Worm (Caenorhabditis elegans): Measurements from ENCODE around the gene nsph-4.2.

DNA sequence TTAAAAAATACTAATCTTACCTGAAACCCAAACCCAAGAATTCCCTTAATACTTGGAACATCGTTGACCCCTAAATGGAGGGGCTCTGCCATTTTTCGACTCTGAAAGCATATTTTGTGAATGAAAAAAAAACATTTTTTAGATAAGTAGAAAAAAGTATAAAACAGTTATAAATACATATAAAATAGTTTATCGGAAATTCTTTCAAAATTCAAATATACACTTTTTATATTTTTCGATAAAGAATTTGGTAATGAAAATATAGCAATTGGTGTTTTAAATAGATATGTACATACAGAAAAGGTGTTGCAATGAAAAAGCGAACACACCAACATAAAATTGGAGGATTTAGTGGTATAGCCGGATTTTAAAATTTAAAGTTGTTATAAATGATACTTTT lies 3.5 kb upstream of the nsph-4.2 start, which contains the start of gene Y59E9AL.4:
- TF ChIP-seq elt-2 (tag; optimal IDR thresholded peaks at IDR 0.05) (no peak), pha-4 (tag; optimal IDR thresholded peaks at IDR 0.05) (no peak), nfya-1 (tag; optimal IDR thresholded peaks at IDR 0.05) (no peak), pax-1 (tag; optimal IDR thresholded peaks at IDR 0.05) (no peak), ceh-14 (tag; optimal IDR thresholded peaks at IDR 0.05) (no peak), nhr-11 (tag; optimal IDR thresholded peaks at IDR 0.05) (no peak), lim-6 (tag; optimal IDR thresholded peaks at IDR 0.05) (no peak), npax-4 (tag; optimal IDR thresholded peaks at IDR 0.05) (no peak), pqm-1 (tag; optimal IDR thresholded peaks at IDR 0.05) (no peak), ref-2 (tag; optimal IDR thresholded peaks at IDR 0.05) (no peak), sox-2 (GFP tag; IDR thresholded peaks at IDR 0.05) (no peak), ceh-22 (tag; optimal IDR thresholded peaks at IDR 0.05) (no peak), lin-11 (tag; optimal IDR thresholded peaks at IDR 0.05) (no peak)

Data from whole organism, late embryonic.